Worm (Caenorhabditis elegans): ENCODE data around the gene C23H5.11.

Gene C23H5.11

DNA sequence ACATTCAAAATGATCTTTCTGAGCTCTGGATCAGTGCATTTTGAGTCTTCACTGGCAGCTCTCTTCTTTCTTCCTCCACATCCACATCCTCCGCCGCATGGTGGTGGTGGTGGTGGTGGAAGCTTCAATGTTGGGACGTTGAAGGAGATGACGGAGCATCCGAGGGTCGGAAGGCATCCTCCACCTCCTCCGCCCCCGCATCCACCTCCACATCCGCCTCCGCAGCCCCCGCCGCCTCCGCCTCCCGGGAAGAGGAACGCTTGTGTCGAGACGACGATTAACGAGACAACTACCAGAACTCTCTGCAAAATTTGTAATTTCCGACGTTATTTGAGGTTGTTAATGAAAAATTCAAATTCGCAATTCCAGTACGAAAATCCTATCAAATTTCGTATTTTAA lies 27.7 kb upstream of the C23H5.11 start:
- TF ChIP-seq ceh-8 (GFP tag; optimal IDR thresholded peaks at IDR 0.05) = peak; percentile 42
- no peak for TF ChIP-seq efl-1 (optimal IDR thresholded peaks at IDR 0.05)
- TF ChIP-seq efl-1 (GFP tag; optimal IDR thresholded peaks at IDR 0.05 in 1 of 2) = peak in 1 of 2 experiments; percentile 35
- no peak for TF ChIP-seq lin-15B (tag; optimal IDR thresholded peaks at IDR 0.05)

DNA sequence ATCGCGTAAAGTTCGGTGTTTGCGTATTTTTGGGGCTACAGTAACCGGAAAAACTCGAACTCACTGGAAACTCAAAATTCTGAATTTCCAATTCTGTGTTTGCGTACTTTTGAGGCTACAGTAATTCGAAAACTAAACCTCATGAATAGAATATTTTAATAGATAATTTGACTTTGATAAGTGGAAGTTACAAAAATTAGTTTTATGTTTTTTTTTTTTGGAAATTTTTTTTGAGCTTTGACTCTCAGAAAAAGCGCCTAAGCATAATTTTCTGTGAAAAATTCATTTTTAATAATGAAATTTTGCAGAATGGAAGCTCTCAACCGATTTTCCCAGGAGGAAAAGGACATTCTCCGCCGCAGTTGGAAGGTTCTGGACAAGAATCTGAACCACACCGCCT lies 22.8 kb upstream of the C23H5.11 start, which contains the start of gene glb-7:
TSS of gene glb-7 (plus strand) at position 301 of the 400 bp plus-strand sequence.
- TF ChIP-seq fos-1 (tag; optimal IDR thresholded peaks at IDR 0.05) = no peak
- no peak for TF ChIP-seq ceh-90 (tag; optimal IDR thresholded peaks at IDR 0.05)
- no peak for TF ChIP-seq ztf-4 (tag; optimal IDR thresholded peaks at IDR 0.05)
- no peak for TF ChIP-seq nhr-47 (tag; optimal IDR thresholded peaks at IDR 0.05)
- TF ChIP-seq sptf-1 (tag; optimal IDR thresholded peaks at IDR 0.05) = no peak
- no peak for TF ChIP-seq nhr-90 (tag; optimal IDR thresholded peaks at IDR 0.05; ENCODE audit: poor library complexity)
- no peak for TF ChIP-seq pag-3 (tag; optimal IDR thresholded peaks at IDR 0.05; ENCODE audit: borderline replicate concordance, insufficient read depth)
- TF ChIP-seq hpl-2 (GFP tag; optimal IDR thresholded peaks at IDR 0.05) = no peak
- no peak for TF ChIP-seq ces-1 (GFP tag; optimal IDR thresholded peaks at IDR 0.05)
- TF ChIP-seq unc-98 (GFP tag; IDR thresholded peaks at IDR 0.05) = no peak
- TF ChIP-seq zag-1 (tag; optimal IDR thresholded peaks at IDR 0.05) = no peak

- TF ChIP-seq dsc-1 (tag; optimal IDR thresholded peaks at IDR 0.05) (peak; percentile 90), nhr-19 (GFP tag; conservative IDR thresholded peaks at IDR 0.05) (no peak), C04F5.9 (tag; optimal IDR thresholded peaks at IDR 0.05) (no peak)
Observed at ce11 chrIV:2117268-2117667, 17.6 kb upstream of the C23H5.11 start.

ce11 chrIV:2114337-2114736 lies 14.7 kb upstream of the C23H5.11 start, which contains the start of gene xbx-4:
xbx-4 (plus strand) TSS chrIV:2114637.
- TF ChIP-seq dpl-1 (GFP tag; optimal IDR thresholded peaks at IDR 0.05) (no peak), lir-3 (tag; optimal IDR thresholded peaks at IDR 0.05; ENCODE audit: poor library complexity) (no peak), fkh-10 (GFP tag; optimal IDR thresholded peaks at IDR 0.05) (no peak), ceh-88 (GFP tag; IDR thresholded peaks at IDR 0.05) (no peak)

ce11 chrIV:2113362-2114056 lies 13.8 kb upstream of the C23H5.11 start, which contains the start of gene C23H5.8:
C23H5.8 (minus strand) TSS chrIV:2113412.
- TF ChIP-seq elt-2 (tag; optimal IDR thresholded peaks at IDR 0.05) (peak; percentile 15), sox-4 (tag; optimal IDR thresholded peaks at IDR 0.05) (no peak)

- TF ChIP-seq efl-1 (optimal IDR thresholded peaks at IDR 0.05) = no peak
- peak in 1 of 2 experiments; percentile 89 for TF ChIP-seq efl-1 (GFP tag; optimal IDR thresholded peaks at IDR 0.05 in 1 of 2)
- no peak for TF ChIP-seq ama-1 (optimal IDR thresholded peaks at IDR 0.05)
Observed at ce11 chrIV:2111300-2111874, 11.7 kb upstream of the C23H5.11 start, which contains the start of gene che-6. che-6 (minus strand) TSS chrIV:2111408.

DNA sequence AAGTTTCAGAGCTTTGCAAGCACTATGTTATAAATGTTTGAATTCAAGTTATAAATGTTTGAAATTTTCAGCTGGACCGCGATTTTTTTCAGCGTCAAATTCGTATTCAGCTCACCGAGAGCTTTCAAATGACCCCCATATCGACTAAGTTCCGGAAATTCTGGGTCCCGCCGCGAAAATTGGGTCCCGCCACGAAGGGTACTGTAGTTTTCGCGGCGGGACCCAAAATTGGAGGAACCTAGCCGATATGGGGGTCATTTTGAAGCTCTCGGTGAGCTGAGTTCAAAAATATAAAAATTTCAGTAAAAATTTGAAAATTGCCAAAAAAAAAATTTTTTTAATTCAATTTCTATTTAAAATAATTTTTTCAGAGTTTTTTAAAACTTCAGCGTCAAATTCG lies 7.0 kb upstream of the C23H5.11 start:
- TF ChIP-seq efl-1 (optimal IDR thresholded peaks at IDR 0.05) = no peak
- TF ChIP-seq efl-1 (GFP tag; optimal IDR thresholded peaks at IDR 0.05 in 1 of 2) = peak in 1 of 2 experiments; percentile 23
- no peak for TF ChIP-seq lin-15B (tag; optimal IDR thresholded peaks at IDR 0.05)

ce11 chrIV:2102793-2103192 lies 3.1 kb upstream of the C23H5.11 start, which contains the start of gene C23H5.15:
C23H5.15 (minus strand) TSS chrIV:2102893.
- TF ChIP-seq nhr-12 (tag; optimal IDR thresholded peaks at IDR 0.05) (no peak), efl-1 (optimal IDR thresholded peaks at IDR 0.05) (no peak), efl-1 (GFP tag; optimal IDR thresholded peaks at IDR 0.05 in 1 of 2) (peak in 1 of 2 experiments; percentile 46)

Data from whole organism, L1 larva.